Worm (Caenorhabditis elegans) whole organism, mixed stage, embryonic: ENCODE results near the gene srd-55.

ENCODE experiments used
- M03D4.4 ChIP-seq: sonication (generic microtip); optimal IDR thresholded peaks from 2 replicates; lab custom pipeline; 2017; ENCODE audit warnings: mild to moderate bottlenecking, missing genetic modification characterization, missing compliant biosample characterization
- blmp-1 ChIP-seq: fragments of 150-350 bp; optimal IDR thresholded peaks from 2 replicates; lab custom pipeline; 2014; ENCODE audit warnings: missing biosample characterization, missing genetic modification characterization
- ceh-39 ChIP-seq: fragments of 150-350 bp; optimal IDR thresholded peaks from 2 replicates; lab custom pipeline; 2014; ENCODE audit warnings: missing biosample characterization, missing genetic modification characterization
- ceh-43 ChIP-seq: fragments of 200-800 bp; sonication (Bioruptor generic); optimal IDR thresholded peaks from 2 replicates; lab custom pipeline; 2018; ENCODE audit warnings: mild to moderate bottlenecking, missing genetic modification characterization, moderate library complexity, missing compliant biosample characterization
- ceh-83 ChIP-seq: fragments of 200-800 bp; sonication (Bioruptor generic); optimal IDR thresholded peaks from 2 replicates; lab custom pipeline; 2018; ENCODE audit warnings: mild to moderate bottlenecking, missing genetic modification characterization, missing compliant biosample characterization
- ces-1 ChIP-seq: fragments of 150-350 bp; optimal IDR thresholded peaks from 2 replicates; lab custom pipeline; 2014; ENCODE audit warnings: missing biosample characterization, missing genetic modification reagents, missing genetic modification characterization
- cnd-1 ChIP-seq: fragments of 200-800 bp; sonication (Bioruptor generic); optimal IDR thresholded peaks from 2 replicates; lab custom pipeline; 2018; ENCODE audit warnings: mild to moderate bottlenecking, missing genetic modification characterization, missing compliant biosample characterization
- drap-1 ChIP-seq: fragments of 200-800 bp; sonication (Bioruptor generic); optimal IDR thresholded peaks from 3 replicates; lab custom pipeline; 2018; ENCODE audit warnings: mild to moderate bottlenecking, missing genetic modification characterization, missing compliant biosample characterization
- elt-1 ChIP-seq: sonication (generic microtip); optimal IDR thresholded peaks from 2 replicates; lab custom pipeline; 2017; ENCODE audit warnings: missing genetic modification characterization, mild to moderate bottlenecking, missing compliant biosample characterization, antibody characterized with exemption, moderate library complexity, borderline replicate concordance; ENCODE audit not compliant: insufficient read depth
- elt-3 ChIP-seq: fragments of 150-350 bp; optimal IDR thresholded peaks from 2 replicates; lab custom pipeline; 2014; ENCODE audit warnings: missing biosample characterization, missing genetic modification characterization
- flh-1 ChIP-seq: fragments of 200-800 bp; sonication (Bioruptor generic); optimal IDR thresholded peaks from 2 replicates; lab custom pipeline; 2018; ENCODE audit warnings: mild to moderate bottlenecking, missing genetic modification characterization, moderate library complexity, missing compliant biosample characterization
- ham-2 ChIP-seq: fragments of 200-800 bp; sonication (Bioruptor generic); optimal IDR thresholded peaks from 2 replicates; lab custom pipeline; 2018; ENCODE audit warnings: mild to moderate bottlenecking, missing genetic modification characterization, missing compliant biosample characterization
- hlh-1 ChIP-seq: fragments of 150-350 bp; optimal IDR thresholded peaks from 2 replicates; lab custom pipeline; 2014; ENCODE audit warnings: missing biosample characterization, missing genetic modification reagents, missing genetic modification characterization
- lin-13 ChIP-seq: fragments of 150-350 bp; optimal IDR thresholded peaks from 2 replicates; lab custom pipeline; 2014; ENCODE audit warnings: missing biosample characterization, missing genetic modification characterization
- lin-32 ChIP-seq: fragments of 200-800 bp; sonication (Bioruptor generic); optimal IDR thresholded peaks from 2 replicates; lab custom pipeline; 2018; ENCODE audit warnings: mild to moderate bottlenecking, missing genetic modification characterization, missing compliant biosample characterization
- lsy-2 ChIP-seq: fragments of 150-350 bp; optimal IDR thresholded peaks from 2 replicates; lab custom pipeline; 2014; ENCODE audit warnings: missing biosample characterization, missing genetic modification characterization
- mab-5 ChIP-seq: fragments of 150-350 bp; optimal IDR thresholded peaks from 2 replicates; lab custom pipeline; 2014; ENCODE audit warnings: missing biosample characterization, missing genetic modification characterization
- mep-1 ChIP-seq: fragments of 150-350 bp; optimal IDR thresholded peaks from 2 replicates; lab custom pipeline; 2017; ENCODE audit warnings: missing biosample characterization, missing genetic modification reagents, missing genetic modification characterization, inconsistent platforms
- mls-2 ChIP-seq: sonication (generic microtip); optimal IDR thresholded peaks from 2 replicates; lab custom pipeline; 2016; ENCODE audit warnings: mild to moderate bottlenecking, missing genetic modification characterization, moderate library complexity, missing compliant biosample characterization
- nhr-12 ChIP-seq: fragments of 150-350 bp; optimal IDR thresholded peaks from 2 replicates; lab custom pipeline; 2014; ENCODE audit warnings: missing biosample characterization, missing genetic modification characterization
- nhr-2 ChIP-seq: fragments of 150-350 bp; optimal IDR thresholded peaks from 2 replicates; lab custom pipeline; 2014; ENCODE audit warnings: missing biosample characterization, missing genetic modification characterization
- nhr-28 ChIP-seq: fragments of 150-350 bp; optimal IDR thresholded peaks from 2 replicates; lab custom pipeline; 2014; ENCODE audit warnings: missing biosample characterization, missing genetic modification characterization
- pha-4 ChIP-seq: fragments of 150-350 bp; optimal IDR thresholded peaks from 2 replicates; lab custom pipeline; 2018; ENCODE audit warnings: missing biosample characterization, missing genetic modification reagents, missing genetic modification characterization
- sem-2 ChIP-seq: fragments of 200-800 bp; sonication (Bioruptor generic); optimal IDR thresholded peaks from 2 replicates; lab custom pipeline; 2018; ENCODE audit warnings: mild to moderate bottlenecking, missing genetic modification characterization, missing compliant biosample characterization
- snpc-4 ChIP-seq: fragments of 150-350 bp; optimal IDR thresholded peaks from 2 replicates; lab custom pipeline; 2014; ENCODE audit warnings: missing biosample characterization, missing genetic modification characterization
- sptf-1 ChIP-seq: sonication (generic microtip); optimal IDR thresholded peaks from 2 replicates; lab custom pipeline; 2017; ENCODE audit warnings: mild to moderate bottlenecking, missing genetic modification characterization, moderate library complexity, missing compliant biosample characterization
- tbx-8 ChIP-seq: fragments of 200-800 bp; sonication (Bioruptor generic); optimal IDR thresholded peaks from 2 replicates; lab custom pipeline; 2018; ENCODE audit warnings: mild to moderate bottlenecking, missing genetic modification characterization, moderate library complexity, missing compliant biosample characterization
- unc-120 ChIP-seq: sonication (generic microtip); optimal IDR thresholded peaks from 2 replicates; lab custom pipeline; 2017; ENCODE audit warnings: missing genetic modification characterization, missing compliant biosample characterization; ENCODE audit not compliant: poor library complexity, severe bottlenecking
- unc-62 ChIP-seq: fragments of 150-350 bp; optimal IDR thresholded peaks from 2 replicates; lab custom pipeline; 2014; ENCODE audit warnings: missing biosample characterization, missing genetic modification reagents, missing genetic modification characterization
- zip-8 ChIP-seq: fragments of 150-350 bp; optimal IDR thresholded peaks from 2 replicates; lab custom pipeline; 2014; ENCODE audit warnings: missing biosample characterization, missing genetic modification characterization
- ztf-11 ChIP-seq: fragments of 150-350 bp; optimal IDR thresholded peaks from 2 replicates; lab custom pipeline; 2014; ENCODE audit warnings: missing biosample characterization, missing genetic modification characterization

Gene srd-55

ce11 chrII:7394690-7395054 lies 13.6 kb upstream of the srd-55 start, which contains the start of gene bath-44:
bath-44 (plus strand) TSS chrII:7394955.
- no peak for TF ChIP-seq snpc-4 (tag; lab: Kevin White, UChicago)
- TF ChIP-seq unc-62: no peak
- no peak for TF ChIP-seq flh-1
- no peak for TF ChIP-seq lsy-2 (tag; lab: Kevin White, UChicago)
- no peak for TF ChIP-seq elt-1 (tag; lab: Kevin White, UChicago)
- no peak for TF ChIP-seq cnd-1 (tag; lab: Kevin White, UChicago)
- TF ChIP-seq mls-2 (tag; lab: Kevin White, UChicago): no peak
- TF ChIP-seq unc-120 (tag; lab: Kevin White, UChicago): no peak
- TF ChIP-seq lin-32: no peak
- TF ChIP-seq pha-4 (tag; lab: Kevin White, UChicago): no peak
- TF ChIP-seq nhr-12 (tag; lab: Kevin White, UChicago): no peak
- TF ChIP-seq ceh-39 (tag; lab: Kevin White, UChicago): no peak
- TF ChIP-seq zip-8 (tag; lab: Kevin White, UChicago): no peak
- TF ChIP-seq nhr-28 (tag; lab: Kevin White, UChicago): no peak
- TF ChIP-seq ceh-43 (GFP tag; lab: Kevin White, UChicago): no peak
- TF ChIP-seq ham-2: no peak
- no peak for TF ChIP-seq elt-3 (tag; lab: Kevin White, UChicago)
- no peak for TF ChIP-seq blmp-1
- TF ChIP-seq nhr-2: no peak

- TF ChIP-seq pha-4 (tag; lab: Kevin White, UChicago) (no peak), mep-1 (tag; lab: Kevin White, UChicago) (no peak), ces-1 (GFP tag; lab: Kevin White, UChicago) (no peak), blmp-1 (no peak), ham-2 (no peak), lsy-2 (tag; lab: Kevin White, UChicago) (no peak), cnd-1 (tag; lab: Kevin White, UChicago) (no peak), nhr-12 (tag; lab: Kevin White, UChicago) (no peak), lin-13 (no peak), M03D4.4 (tag; lab: Kevin White, UChicago) (no peak), ztf-11 (no peak), nhr-28 (tag; lab: Kevin White, UChicago) (no peak), mab-5 (tag; lab: Kevin White, UChicago) (no peak), drap-1 (GFP tag; lab: Kevin White, UChicago) (no peak), lin-32 (no peak), sem-2 (GFP tag; lab: Kevin White, UChicago) (no peak), nhr-2 (no peak)
These were observed 12.2 kb upstream of the srd-55 start for ce11 chrII:7396081-7396480.

DNA sequence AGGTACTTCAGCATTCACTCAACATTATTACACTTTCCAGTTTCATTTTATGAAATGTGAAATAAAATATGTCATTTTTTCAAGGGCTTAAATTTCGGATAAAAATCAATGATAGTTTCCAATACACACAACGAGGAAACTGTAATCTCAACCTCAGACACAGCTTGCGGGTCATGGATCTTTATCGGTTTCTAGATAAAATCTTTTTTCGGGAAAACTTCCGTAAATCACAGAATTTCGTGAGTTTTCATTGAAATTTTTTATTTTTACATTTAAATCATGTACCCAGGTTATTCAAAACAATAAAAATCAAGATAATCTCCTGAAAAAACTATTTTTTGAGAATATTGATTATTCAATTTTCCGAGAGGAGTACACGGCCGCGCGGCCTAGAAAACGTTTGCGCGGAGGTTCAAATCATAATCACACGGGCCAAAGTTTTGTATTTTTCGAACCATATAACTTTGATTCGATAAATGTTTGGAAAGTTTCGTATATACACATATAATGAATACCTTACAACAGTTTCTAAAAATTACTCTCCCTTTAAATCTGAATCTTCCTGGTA lies 10.9 kb upstream of the srd-55 start:
- TF ChIP-seq elt-1 (tag; lab: Kevin White, UChicago) (peak; percentile 81), tbx-8 (GFP tag; lab: Kevin White, UChicago) (no peak)

DNA sequence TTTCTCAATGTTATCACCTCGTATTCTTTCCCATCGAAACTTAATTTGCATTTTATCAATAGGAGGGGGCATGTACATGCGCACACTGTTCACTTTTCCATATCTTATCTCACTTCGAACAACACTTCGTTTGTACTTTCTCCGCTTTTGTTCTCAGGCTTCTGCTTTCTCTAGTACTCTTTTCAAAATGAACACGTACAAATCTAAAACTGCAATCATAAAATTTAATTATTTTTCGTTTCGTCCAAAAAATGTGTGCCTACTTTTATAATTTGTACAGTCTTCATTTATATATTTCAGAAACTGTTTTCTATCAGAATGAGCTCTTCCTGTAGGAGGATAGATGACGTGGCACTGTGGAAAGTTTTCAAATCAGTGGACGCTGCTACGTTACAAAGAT lies 9.6 kb upstream of the srd-55 start, which contains the start of gene C07D10.1:
Gene C07D10.1 (plus strand): TSS at position 301 of the 400 bp plus-strand sequence.
- TF ChIP-seq ceh-83: no peak
- TF ChIP-seq lin-13: no peak
- TF ChIP-seq, all 35 proteins: peak for 0

DNA sequence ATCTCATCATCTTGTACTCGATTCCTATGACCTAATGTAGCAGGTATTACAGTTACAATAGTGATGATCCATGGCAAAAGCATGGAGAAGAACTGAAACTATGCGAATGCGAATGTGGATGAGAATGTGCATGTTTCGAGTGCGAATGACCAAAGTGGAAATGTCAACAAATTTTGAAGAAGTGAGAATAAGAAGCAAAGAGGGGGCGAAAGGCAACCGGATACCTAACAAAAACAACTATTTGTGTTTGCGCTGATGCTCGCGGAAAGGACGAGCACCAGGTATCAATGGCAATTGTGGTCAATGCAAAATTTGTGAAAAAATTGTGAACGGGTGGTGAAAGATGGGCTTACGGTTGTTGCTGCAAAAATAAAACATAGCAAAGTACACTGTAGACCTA lies 5.7 kb upstream of the srd-55 start, which contains the start of gene nas-7:
Gene nas-7 (minus strand): TSS at position 101 of the 400 bp plus-strand sequence.
- TF ChIP-seq sptf-1 (tag; lab: Kevin White, UChicago) (no peak), ztf-11 (no peak), ceh-43 (GFP tag; lab: Kevin White, UChicago) (no peak), hlh-1 (tag; lab: Kevin White, UChicago) (no peak), drap-1 (GFP tag; lab: Kevin White, UChicago) (no peak), elt-3 (tag; lab: Kevin White, UChicago) (no peak), M03D4.4 (tag; lab: Kevin White, UChicago) (no peak)
